Worm (Caenorhabditis elegans) whole organism, L2 larva: ENCODE results near the gene F53G2.1.

Experiments used
- C34F6.9 ChIP-seq: fragments of 150-350 bp; optimal IDR thresholded peaks from 2 replicates; lab custom pipeline; 2014; ENCODE audit warnings: missing biosample characterization, missing genetic modification characterization
- F13H6.1 ChIP-seq: sonication (generic microtip); optimal IDR thresholded peaks from 2 replicates; lab custom pipeline; 2016; ENCODE audit warnings: missing genetic modification characterization, missing compliant biosample characterization
- R02D3.7 ChIP-seq: fragments of 150-350 bp; optimal IDR thresholded peaks from 2 replicates; lab custom pipeline; 2014; ENCODE audit warnings: missing biosample characterization, missing genetic modification characterization
- Y55F3AM.14 ChIP-seq: fragments of 200-800 bp; sonication (Bioruptor generic); optimal IDR thresholded peaks from 2 replicates; lab custom pipeline; 2018; ENCODE audit warnings: mild to moderate bottlenecking, missing genetic modification characterization, missing compliant biosample characterization
- alr-1 ChIP-seq: fragments of 150-350 bp; optimal IDR thresholded peaks from 2 replicates; lab custom pipeline; 2014; ENCODE audit warnings: missing biosample characterization, missing genetic modification characterization
- aly-2 ChIP-seq: fragments of 150-350 bp; optimal IDR thresholded peaks from 2 replicates; lab custom pipeline; 2014; ENCODE audit warnings: missing biosample characterization, missing genetic modification characterization
- ama-1 ChIP-seq: fragments of 150-350 bp; optimal IDR thresholded peaks from 2 replicates; lab custom pipeline; 2018; ENCODE audit warnings: inconsistent platforms
- blmp-1 ChIP-seq: sonication (generic microtip); optimal IDR thresholded peaks from 2 replicates; lab custom pipeline; 2017; ENCODE audit warnings: missing genetic modification characterization, mild to moderate bottlenecking, missing compliant biosample characterization, antibody characterized with exemption, moderate library complexity; ENCODE audit not compliant: insufficient read depth
- ceh-16 ChIP-seq: fragments of 150-350 bp; optimal IDR thresholded peaks from 2 replicates; lab custom pipeline; 2014; ENCODE audit warnings: missing biosample characterization, missing genetic modification characterization
- ceh-82 ChIP-seq: fragments of 150-350 bp; optimal IDR thresholded peaks from 2 replicates; lab custom pipeline; 2014; ENCODE audit warnings: missing biosample characterization, missing genetic modification characterization
- crh-2 ChIP-seq: sonication (generic microtip); optimal IDR thresholded peaks from 2 replicates; lab custom pipeline; 2017; ENCODE audit warnings: missing biosample characterization, missing genetic modification characterization
- dmd-4 ChIP-seq: sonication (generic microtip); optimal IDR thresholded peaks from 2 replicates; lab custom pipeline; 2017; ENCODE audit warnings: missing biosample characterization, missing genetic modification characterization
- egl-27 ChIP-seq: sonication (generic microtip); optimal IDR thresholded peaks from 3 replicates; lab custom pipeline; 2017; ENCODE audit warnings: missing biosample characterization, missing genetic modification reagents, missing genetic modification characterization
- elt-1 ChIP-seq: fragments of 150-350 bp; optimal IDR thresholded peaks from 2 replicates; lab custom pipeline; 2014; ENCODE audit warnings: missing biosample characterization, missing genetic modification characterization
- elt-3 ChIP-seq: sonication (generic microtip); optimal IDR thresholded peaks from 2 replicates; lab custom pipeline; 2017; ENCODE audit warnings: missing biosample characterization, missing genetic modification characterization
- fos-1 ChIP-seq: fragments of 150-350 bp; optimal IDR thresholded peaks from 2 replicates; lab custom pipeline; 2014; ENCODE audit warnings: missing biosample characterization, missing genetic modification characterization
- lin-11 ChIP-seq: fragments of 150-350 bp; sonication (generic microtip); optimal IDR thresholded peaks from 2 replicates; lab custom pipeline; 2014; ENCODE audit warnings: missing biosample characterization, missing genetic modification characterization, inconsistent platforms, mixed read lengths
- lin-13 ChIP-seq: fragments of 150-350 bp; optimal IDR thresholded peaks from 2 replicates; lab custom pipeline; 2014; ENCODE audit warnings: missing biosample characterization, missing genetic modification reagents, missing genetic modification characterization
- lin-39 ChIP-seq: fragments of 150-350 bp; optimal IDR thresholded peaks from 2 replicates; lab custom pipeline; 2014; ENCODE audit warnings: missing biosample characterization, missing genetic modification reagents, missing genetic modification characterization
- mab-5 ChIP-seq: fragments of 150-350 bp; optimal IDR thresholded peaks from 2 replicates; lab custom pipeline; 2014; ENCODE audit warnings: missing biosample characterization, missing genetic modification characterization
- mbf-1 ChIP-seq: sonication (generic microtip); optimal IDR thresholded peaks from 2 replicates; lab custom pipeline; 2017; ENCODE audit warnings: missing biosample characterization, missing genetic modification characterization
- nhr-10 ChIP-seq: sonication (generic microtip); optimal IDR thresholded peaks from 2 replicates; lab custom pipeline; 2017; ENCODE audit warnings: missing biosample characterization, missing genetic modification characterization
- nhr-11 ChIP-seq: fragments of 150-350 bp; optimal IDR thresholded peaks from 2 replicates; lab custom pipeline; 2014; ENCODE audit warnings: missing biosample characterization, missing genetic modification characterization
- nhr-12 ChIP-seq: fragments of 150-350 bp; optimal IDR thresholded peaks from 2 replicates; lab custom pipeline; 2014; ENCODE audit warnings: missing biosample characterization, missing genetic modification characterization
- nhr-129 ChIP-seq: fragments of 150-350 bp; optimal IDR thresholded peaks from 2 replicates; lab custom pipeline; 2014; ENCODE audit warnings: missing biosample characterization, missing genetic modification characterization
- nhr-21 ChIP-seq: fragments of 150-350 bp; optimal IDR thresholded peaks from 2 replicates; lab custom pipeline; 2014; ENCODE audit warnings: missing biosample characterization, missing genetic modification characterization
- nhr-23 ChIP-seq: fragments of 150-350 bp; optimal IDR thresholded peaks from 2 replicates; lab custom pipeline; 2014; ENCODE audit warnings: missing biosample characterization, missing genetic modification reagents, missing genetic modification characterization
- nhr-237 ChIP-seq: fragments of 150-350 bp; optimal IDR thresholded peaks from 2 replicates; lab custom pipeline; 2014; ENCODE audit warnings: missing biosample characterization, missing genetic modification characterization
- nhr-25 ChIP-seq: fragments of 150-350 bp; sonication (generic microtip); optimal IDR thresholded peaks from 3 replicates; lab custom pipeline; 2014; ENCODE audit warnings: missing biosample characterization, missing genetic modification characterization
- nhr-6 ChIP-seq: fragments of 150-350 bp; optimal IDR thresholded peaks from 2 replicates; lab custom pipeline; 2014; ENCODE audit warnings: missing biosample characterization, missing genetic modification characterization
- nhr-77 ChIP-seq: fragments of 150-350 bp; optimal IDR thresholded peaks from 2 replicates; lab custom pipeline; 2014; ENCODE audit warnings: missing biosample characterization, missing genetic modification characterization
- peb-1 ChIP-seq: fragments of 150-350 bp; optimal IDR thresholded peaks from 2 replicates; lab custom pipeline; 2014; ENCODE audit warnings: missing biosample characterization, missing genetic modification characterization
- sem-4 ChIP-seq: fragments of 150-350 bp; optimal IDR thresholded peaks from 2 replicates; lab custom pipeline; 2014; ENCODE audit warnings: missing biosample characterization, missing genetic modification reagents, missing genetic modification characterization
- skn-1 ChIP-seq: sonication (generic microtip); optimal IDR thresholded peaks from 2 replicates; lab custom pipeline; 2017; ENCODE audit warnings: missing biosample characterization, missing genetic modification characterization
- sma-3 ChIP-seq: sonication (generic microtip); optimal IDR thresholded peaks from 2 replicates; lab custom pipeline; 2016; ENCODE audit warnings: missing genetic modification reagents, missing genetic modification characterization, missing compliant biosample characterization
- sma-9 ChIP-seq, 2 experiments: fragments of 150-350 bp in 1 of 2; sonication (generic microtip) in 1 of 2; optimal IDR thresholded peaks; 2 replicates each; lab custom pipeline; 2014 to 2016; ENCODE audit warnings: missing genetic modification characterization in 2 of 2, mild to moderate bottlenecking in 1 of 2, missing biosample characterization in 1 of 2, missing compliant biosample characterization in 1 of 2, missing genetic modification reagents in 1 of 2, moderate library complexity in 1 of 2
- snpc-4 ChIP-seq: fragments of 150-350 bp; optimal IDR thresholded peaks from 2 replicates; lab custom pipeline; 2014; ENCODE audit warnings: missing biosample characterization, missing genetic modification characterization
- unc-39 ChIP-seq: fragments of 150-350 bp; optimal IDR thresholded peaks from 2 replicates; lab custom pipeline; 2014; ENCODE audit warnings: missing biosample characterization, missing genetic modification characterization
- unc-55 ChIP-seq: fragments of 150-350 bp; sonication (generic microtip); optimal IDR thresholded peaks from 3 replicates; lab custom pipeline; 2014; ENCODE audit warnings: missing biosample characterization, missing genetic modification reagents, missing genetic modification characterization
- unc-62 ChIP-seq: fragments of 150-350 bp; optimal IDR thresholded peaks from 2 replicates; lab custom pipeline; 2014; ENCODE audit warnings: missing biosample characterization, missing genetic modification reagents, missing genetic modification characterization
- zag-1 ChIP-seq: fragments of 150-350 bp; optimal IDR thresholded peaks from 2 replicates; lab custom pipeline; 2014; ENCODE audit warnings: missing biosample characterization, missing genetic modification characterization
- ztf-1 ChIP-seq: fragments of 200-800 bp; sonication (Bioruptor generic); conservative IDR thresholded peaks from 2 replicates; pipeline ENCODE4 v1.3.6; 2022; ENCODE audit warnings: missing genetic modification characterization, missing compliant biosample characterization
- ztf-11 ChIP-seq: sonication (generic microtip); optimal IDR thresholded peaks from 2 replicates; lab custom pipeline; 2017; ENCODE audit warnings: missing biosample characterization, missing genetic modification characterization
- ztf-4 ChIP-seq: fragments of 150-350 bp; optimal IDR thresholded peaks from 2 replicates; lab custom pipeline; 2014; ENCODE audit warnings: missing biosample characterization, missing genetic modification characterization

Gene F53G2.1

ce11 chrII:2488386-2488785 lies at the start of gene F53G2.1:
Gene F53G2.1 (plus strand): TSS chrII:2488686.
- TF ChIP-seq unc-55 (no peak), lin-11 (tag; lab: Kevin White, UChicago) (no peak), crh-2 (no peak), peb-1 (no peak), egl-27 (tag; lab: Kevin White, UChicago) (no peak), alr-1 (tag; lab: Kevin White, UChicago) (no peak), nhr-129 (tag; lab: Kevin White, UChicago) (no peak), unc-62 (no peak), lin-13 (GFP tag; lab: Kevin White, UChicago) (no peak), F13H6.1 (tag; lab: Kevin White, UChicago) (no peak), blmp-1 (no peak), ceh-82 (tag; lab: Kevin White, UChicago) (no peak), nhr-21 (tag; lab: Kevin White, UChicago) (no peak), Y55F3AM.14 (GFP tag; lab: Kevin White, UChicago) (no peak), dmd-4 (tag; lab: Kevin White, UChicago) (no peak), sma-3 (no peak), sem-4 (tag; lab: Kevin White, UChicago) (no peak), nhr-25 (no peak), R02D3.7 (tag; lab: Kevin White, UChicago) (no peak), ztf-1 (no peak)
- TF ChIP-seq, all 48 proteins: peak for 0

ce11 chrII:2438944-2439343 lies 49.5 kb upstream of the F53G2.1 start:
- TF ChIP-seq zag-1 (tag; lab: Kevin White, UChicago) = no peak
- TF ChIP-seq nhr-129 (tag; lab: Kevin White, UChicago) = no peak
- TF ChIP-seq ama-1 = no peak
- no peak for TF ChIP-seq unc-62
- TF ChIP-seq skn-1 (tag; lab: Kevin White, UChicago) = no peak
- TF ChIP-seq unc-39 (tag; lab: Kevin White, UChicago) = no peak
- TF ChIP-seq sma-3 = no peak
- TF ChIP-seq F13H6.1 (tag; lab: Kevin White, UChicago) = no peak
- TF ChIP-seq egl-27 (tag; lab: Kevin White, UChicago) = no peak
- no peak for TF ChIP-seq nhr-6
- no peak for TF ChIP-seq elt-1
- no peak for TF ChIP-seq lin-13 (GFP tag; lab: Kevin White, UChicago)
- TF ChIP-seq snpc-4 (tag; lab: Kevin White, UChicago) = no peak
- no peak for TF ChIP-seq nhr-12 (tag; lab: Kevin White, UChicago)
- TF ChIP-seq nhr-25 = no peak
- no peak for TF ChIP-seq ztf-4 (tag; lab: Kevin White, UChicago)

DNA sequence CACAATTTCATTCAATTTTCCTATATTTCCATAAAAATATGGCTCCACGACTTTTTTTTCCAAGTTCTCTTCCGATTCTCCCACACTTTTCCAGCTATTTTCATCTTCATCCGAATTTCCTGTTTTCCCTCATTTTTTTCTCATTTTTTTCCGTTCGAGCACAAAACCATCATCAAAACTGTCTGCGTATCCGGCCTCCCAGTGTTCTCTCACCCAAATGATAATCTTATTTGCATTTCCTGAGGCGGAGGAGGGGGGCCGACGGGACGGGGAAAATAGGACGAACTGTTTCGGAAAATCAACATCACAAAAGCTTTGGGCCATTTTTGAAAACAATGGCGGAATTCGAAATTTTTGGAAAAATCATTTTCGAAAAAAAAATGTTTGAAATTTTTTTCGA lies 48.2 kb upstream of the F53G2.1 start:
- TF ChIP-seq ztf-11 (tag; lab: Kevin White, UChicago) = no peak
- TF ChIP-seq C34F6.9 (tag; lab: Kevin White, UChicago) = no peak
- TF ChIP-seq sma-3 = no peak
- TF ChIP-seq nhr-11 = no peak
- TF ChIP-seq lin-11 (tag; lab: Kevin White, UChicago) = no peak
- no peak for TF ChIP-seq nhr-25

DNA sequence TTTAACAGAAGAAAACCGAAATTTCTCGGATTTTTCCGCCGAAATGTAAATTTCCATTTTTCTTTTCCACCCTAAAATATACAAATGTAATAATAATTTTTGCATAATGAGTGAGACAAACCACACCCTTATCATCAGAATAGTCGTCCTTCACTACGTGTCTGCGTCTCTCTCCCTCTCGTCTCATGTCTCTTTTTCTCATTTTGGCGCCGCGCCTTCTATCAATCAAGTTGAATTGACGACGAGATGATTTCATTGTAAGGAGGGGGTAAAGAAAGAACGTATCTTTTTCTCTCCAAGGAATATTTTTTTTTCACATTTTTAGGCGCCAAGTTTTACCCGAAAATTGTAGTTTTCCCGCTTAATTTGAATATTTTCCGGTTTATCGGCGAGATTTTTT lies 46.2 kb upstream of the F53G2.1 start:
- TF ChIP-seq elt-1 = no peak
- TF ChIP-seq sem-4 (tag; lab: Kevin White, UChicago) = no peak
- no peak for TF ChIP-seq nhr-237
- no peak for TF ChIP-seq nhr-12 (tag; lab: Kevin White, UChicago)
- TF ChIP-seq aly-2 (tag; lab: Kevin White, UChicago) = no peak
- TF ChIP-seq zag-1 (tag; lab: Kevin White, UChicago) = no peak
- no peak for TF ChIP-seq nhr-77
- TF ChIP-seq skn-1 (tag; lab: Kevin White, UChicago) = no peak
- no peak for TF ChIP-seq mab-5 (tag; lab: Kevin White, UChicago)
- TF ChIP-seq crh-2 = peak; percentile 36
- TF ChIP-seq sma-9 (GFP tag; optimal IDR thresholded peaks at IDR 0.05; lab: Kevin White, UChicago) = peak; percentile 89
- TF ChIP-seq sma-9 (tag; optimal IDR thresholded peaks at IDR 0.05; lab: Kevin White, UChicago) = no peak
- peak; percentile 31 for TF ChIP-seq fos-1 (tag; lab: Kevin White, UChicago)
- no peak for TF ChIP-seq nhr-11
- TF ChIP-seq C34F6.9 (tag; lab: Kevin White, UChicago) = peak; percentile 13
- TF ChIP-seq elt-3 (tag; lab: Kevin White, UChicago) = no peak
- TF ChIP-seq ceh-16 = peak; percentile 23
- TF ChIP-seq lin-13 (GFP tag; lab: Kevin White, UChicago) = peak; percentile 8
- TF ChIP-seq unc-55 = no peak
- no peak for TF ChIP-seq nhr-23
- no peak for TF ChIP-seq nhr-10 (tag; lab: Kevin White, UChicago)
- peak; percentile 33 for TF ChIP-seq nhr-25
- no peak for TF ChIP-seq ztf-4 (tag; lab: Kevin White, UChicago)
- no peak for TF ChIP-seq lin-39 (tag; lab: Kevin White, UChicago)
- TF ChIP-seq Y55F3AM.14 (GFP tag; lab: Kevin White, UChicago) = no peak
- no peak for TF ChIP-seq lin-11 (tag; lab: Kevin White, UChicago)
- TF ChIP-seq sma-3 = peak; percentile 78
- TF ChIP-seq mbf-1 (tag; lab: Kevin White, UChicago) = no peak
- TF ChIP-seq F13H6.1 (tag; lab: Kevin White, UChicago) = no peak
